Worm (Caenorhabditis elegans): ENCODE data around the gene clec-187.

The clec-187 gene

ce11 chrIV:12849030-12849560 lies 22.2 kb downstream of the clec-187 start, which contains the start of gene srf-3:
srf-3 (plus strand) TSS chrIV:12849510.
- TF ChIP-seq ceh-8 (GFP tag; optimal IDR thresholded peaks at IDR 0.05), result no peak
- no peak for TF ChIP-seq sup-37 (GFP tag; optimal IDR thresholded peaks at IDR 0.05)
- TF ChIP-seq ceh-82 (tag; optimal IDR thresholded peaks at IDR 0.05), result peak in 1 of 3 experiments; percentile 16
- no peak for TF ChIP-seq nhr-20 (tag; optimal IDR thresholded peaks at IDR 0.05)
- no peak for TF ChIP-seq ceh-90 (tag; optimal IDR thresholded peaks at IDR 0.05)
- no peak for TF ChIP-seq Y116A8C.19 (tag; optimal IDR thresholded peaks at IDR 0.05; ENCODE audit: borderline replicate concordance)
- no peak for TF ChIP-seq C16A3.4 (tag; optimal IDR thresholded peaks at IDR 0.05)
- TF ChIP-seq mef-2 (tag; optimal IDR thresholded peaks at IDR 0.05), result no peak
- TF ChIP-seq lin-35 (GFP tag; optimal IDR thresholded peaks at IDR 0.05), result no peak
- peak in 1 of 3 experiments; percentile 5 for TF ChIP-seq dpl-1 (GFP tag; optimal IDR thresholded peaks at IDR 0.05)
- TF ChIP-seq efl-1 (optimal IDR thresholded peaks at IDR 0.05), result peak; percentile 6 to 42
- no peak for TF ChIP-seq efl-1 (GFP tag; optimal IDR thresholded peaks at IDR 0.05 in 1 of 2)
- no peak for TF ChIP-seq rnt-1 (tag; optimal IDR thresholded peaks at IDR 0.05)

ce11 chrIV:12845596-12845995 lies 25.7 kb downstream of the clec-187 start, which contains the start of gene txt-19:
txt-19 (plus strand) TSS chrIV:12845899.
- no peak for TF ChIP-seq zip-4 (GFP tag; optimal IDR thresholded peaks at IDR 0.05)
- no peak for TF ChIP-seq efl-3 (GFP tag; optimal IDR thresholded peaks at IDR 0.05)
- TF ChIP-seq C16A3.4 (tag; optimal IDR thresholded peaks at IDR 0.05), result no peak
- TF ChIP-seq blmp-1 (tag; optimal IDR thresholded peaks at IDR 0.05), result no peak
- TF ChIP-seq aha-1 (tag; optimal IDR thresholded peaks at IDR 0.05), result no peak
- no peak for TF ChIP-seq fkh-10 (GFP tag; optimal IDR thresholded peaks at IDR 0.05)
- TF ChIP-seq mab-9 (GFP tag; IDR thresholded peaks at IDR 0.05), result no peak
- TF ChIP-seq fkh-4 (tag; optimal IDR thresholded peaks at IDR 0.05; ENCODE audit: borderline replicate concordance), result no peak
- TF ChIP-seq egl-13 (tag; optimal IDR thresholded peaks at IDR 0.05), result no peak
- TF ChIP-seq nhr-47 (tag; optimal IDR thresholded peaks at IDR 0.05), result peak; percentile 21
- TF ChIP-seq unc-86 (tag; optimal IDR thresholded peaks at IDR 0.05), result peak; percentile 20
- TF ChIP-seq lsy-2 (tag; optimal IDR thresholded peaks at IDR 0.05), result peak in 1 of 2 experiments; percentile 39
- TF ChIP-seq C34B4.2 (tag; optimal IDR thresholded peaks at IDR 0.05), result no peak
- no peak for TF ChIP-seq sup-37 (GFP tag; optimal IDR thresholded peaks at IDR 0.05)
- no peak for TF ChIP-seq nhr-19 (GFP tag; conservative IDR thresholded peaks at IDR 0.05)
- no peak for TF ChIP-seq ceh-90 (tag; optimal IDR thresholded peaks at IDR 0.05)
- no peak for TF ChIP-seq irx-1 (tag; optimal IDR thresholded peaks at IDR 0.05)
- no peak for TF ChIP-seq alr-1 (tag; optimal IDR thresholded peaks at IDR 0.05; ENCODE audit: borderline replicate concordance)
- no peak for TF ChIP-seq pag-3 (tag; optimal IDR thresholded peaks at IDR 0.05; ENCODE audit: borderline replicate concordance, insufficient read depth)
- no peak for TF ChIP-seq fos-1 (tag; optimal IDR thresholded peaks at IDR 0.05)
- no peak for TF ChIP-seq lin-13 (GFP tag; optimal IDR thresholded peaks at IDR 0.05)
- no peak for TF ChIP-seq nhr-237 (tag; optimal IDR thresholded peaks at IDR 0.05)
- peak; percentile 70 for TF ChIP-seq lin-14 (GFP tag; optimal IDR thresholded peaks at IDR 0.05)
- no peak for TF ChIP-seq lin-39 (tag; optimal IDR thresholded peaks at IDR 0.05)
- no peak for TF ChIP-seq ceh-63 (GFP tag; optimal IDR thresholded peaks at IDR 0.05)
- TF ChIP-seq elt-2 (tag; optimal IDR thresholded peaks at IDR 0.05), result no peak
- peak; percentile 6 to 14 for TF ChIP-seq efl-1 (optimal IDR thresholded peaks at IDR 0.05)
- no peak for TF ChIP-seq efl-1 (GFP tag; optimal IDR thresholded peaks at IDR 0.05 in 1 of 2)
- no peak for TF ChIP-seq nhr-76 (tag; optimal IDR thresholded peaks at IDR 0.05)
- TF ChIP-seq snu-23 (GFP tag; optimal IDR thresholded peaks at IDR 0.05), result no peak
- no peak for TF ChIP-seq dpl-1 (GFP tag; optimal IDR thresholded peaks at IDR 0.05)
- TF ChIP-seq unc-98 (GFP tag; IDR thresholded peaks at IDR 0.05), result no peak
- TF ChIP-seq nhr-90 (tag; optimal IDR thresholded peaks at IDR 0.05; ENCODE audit: poor library complexity), result no peak
- TF ChIP-seq nhr-20 (tag; optimal IDR thresholded peaks at IDR 0.05), result no peak
- TF ChIP-seq ets-5 (GFP tag; IDR thresholded peaks at IDR 0.05), result no peak
- no peak for TF ChIP-seq C04F5.9 (tag; optimal IDR thresholded peaks at IDR 0.05)
- no peak for TF ChIP-seq elt-3 (tag; optimal IDR thresholded peaks at IDR 0.05)
- TF ChIP-seq fkh-8 (tag; optimal IDR thresholded peaks at IDR 0.05), result peak; percentile 46
- no peak for TF ChIP-seq unc-62 (GFP tag; optimal IDR thresholded peaks at IDR 0.05)
- no peak for TF ChIP-seq pqm-1 (tag; optimal IDR thresholded peaks at IDR 0.05)
- TF ChIP-seq nhr-77 (tag; optimal IDR thresholded peaks at IDR 0.05), result no peak
- no peak for TF ChIP-seq snpc-4 (tag; optimal IDR thresholded peaks at IDR 0.05)
- TF ChIP-seq mef-2 (tag; optimal IDR thresholded peaks at IDR 0.05), result no peak
- TF ChIP-seq ces-1 (GFP tag; optimal IDR thresholded peaks at IDR 0.05), result no peak
